Fruit fly (Drosophila melanogaster): Measurements from ENCODE around the gene Sfp24C1.

The Sfp24C1 gene

DNA sequence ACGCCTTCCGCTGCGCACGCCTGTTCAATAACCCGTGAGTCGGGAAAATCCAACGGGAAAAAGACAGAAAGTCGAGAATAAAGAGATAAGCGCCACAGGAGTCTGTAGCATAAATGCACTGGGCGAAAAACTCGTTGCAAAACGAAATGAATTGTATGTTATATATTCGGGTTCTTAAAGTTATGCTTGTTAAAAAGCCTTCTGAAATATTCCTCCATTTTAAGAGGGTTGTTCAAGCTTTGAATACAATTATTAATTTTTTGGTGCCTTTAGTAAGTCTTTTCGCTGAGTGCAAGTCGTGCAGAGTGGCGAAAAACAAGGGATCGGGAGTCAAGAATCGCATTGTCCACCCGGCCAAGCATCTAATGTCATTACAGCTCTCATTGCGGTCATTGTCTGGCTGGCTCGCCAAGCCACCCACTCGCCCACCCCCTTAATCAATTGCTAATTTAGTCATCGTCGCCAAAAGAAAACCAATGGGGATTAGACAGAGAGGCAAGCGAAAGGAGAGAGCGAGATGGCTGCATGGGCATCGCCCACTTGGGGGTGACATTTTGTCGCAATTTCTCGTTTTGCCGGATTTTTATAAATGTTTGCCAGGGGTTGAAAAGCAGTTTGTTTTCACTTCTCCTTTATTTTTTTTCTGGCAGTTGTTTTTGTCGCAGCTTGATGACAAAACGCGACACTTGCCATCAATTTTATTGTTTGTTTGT, 15.2 kb upstream of the Sfp24C1 start (continued):
- TF ChIP-seq sna (GFP tag; IDR thresholded peaks at IDR 0.05; ENCODE audit: partially characterized antibody) (no peak), Chrac-16 (GFP tag; optimal IDR thresholded peaks at IDR 0.05) (peak; percentile 19), nmo (GFP tag; optimal IDR thresholded peaks at IDR 0.05) (peak; percentile 31), corto (GFP tag; optimal IDR thresholded peaks at IDR 0.05) (no peak), pros (GFP tag; optimal IDR thresholded peaks at IDR 0.05) (peak; percentile 3), CG6689 (GFP tag; IDR thresholded peaks at IDR 0.05) (0 out of 2 replicates have a peak, but pooled peaks have one; percentile 16), CG1792 (GFP tag; optimal IDR thresholded peaks at IDR 0.05) (no peak), vvl (GFP tag; IDR thresholded peaks at IDR 0.05) (peak; percentile 26; the same call in 1 of the 2 replicates), CG30403 (GFP tag; optimal IDR thresholded peaks at IDR 0.05) (peak; percentile 21), oc (tag; optimal IDR thresholded peaks at IDR 0.05) (peak; percentile 10), CG10959 (GFP tag; IDR thresholded peaks at IDR 0.05) (0 out of 2 replicates have a peak, but pooled peaks have one; percentile 8), CG4820 (GFP tag; optimal IDR thresholded peaks at IDR 0.05) (peak; percentile 27), Hand (GFP tag; optimal IDR thresholded peaks at IDR 0.05) (no peak), CG3065 (GFP tag; optimal IDR thresholded peaks at IDR 0.05) (no peak), CG10267 (tag; optimal IDR thresholded peaks at IDR 0.05) (peak; percentile 16), Nf-YB (GFP tag; optimal IDR thresholded peaks at IDR 0.05) (peak; percentile 86), Hr78 (GFP tag; optimal IDR thresholded peaks at IDR 0.05) (no peak), Nf-YC (tag; optimal IDR thresholded peaks at IDR 0.05) (peak; percentile 90), ATbp (GFP tag; optimal IDR thresholded peaks at IDR 0.05) (peak; percentile 5), CTCF (GFP tag; optimal IDR thresholded peaks at IDR 0.05) (no peak), CG5245 (GFP tag; optimal IDR thresholded peaks at IDR 0.05) (no peak), Xbp1 (GFP tag; optimal IDR thresholded peaks at IDR 0.05) (peak; percentile 12), unpg (GFP tag; optimal IDR thresholded peaks at IDR 0.05) (peak; percentile 21), CG17328 (GFP tag; IDR thresholded peaks at IDR 0.05) (peak; percentile 29; the same call in 1 of the 2 replicates), hkb (optimal IDR thresholded peaks at IDR 0.05) (no peak), hkb (GFP tag; IDR thresholded peaks at IDR 0.05) (no peak), CG1832 (GFP tag; optimal IDR thresholded peaks at IDR 0.05) (peak; percentile 59), pan (optimal IDR thresholded peaks at IDR 0.05) (no peak), pan (GFP tag; optimal IDR thresholded peaks at IDR 0.05 in 1 of 2, IDR thresholded peaks at IDR 0.05 in 1 of 2) (no peak), Antp (GFP tag; optimal IDR thresholded peaks at IDR 0.05) (peak; percentile 5)

DNA sequence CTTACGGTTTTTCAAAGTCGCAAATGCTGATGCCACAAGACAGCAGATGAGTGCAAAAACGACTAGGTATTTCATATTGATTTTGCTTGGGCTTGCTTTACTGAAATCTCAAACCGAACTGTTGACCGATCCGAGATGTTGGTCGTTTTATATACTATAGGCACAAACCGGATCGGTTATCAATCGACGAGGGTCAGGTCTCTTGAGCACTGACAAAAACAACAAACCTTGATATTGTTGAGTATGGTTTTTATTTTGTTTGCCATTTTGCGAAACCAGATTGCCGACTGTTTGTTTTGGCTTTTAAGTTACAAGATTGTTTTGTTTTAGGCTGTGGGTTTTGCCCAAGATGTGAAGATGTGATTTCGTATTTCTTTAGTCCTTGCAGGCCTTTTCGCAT, 8.0 kb upstream of the Sfp24C1 start, which contains the start of gene CG16704:
CG16704 (minus strand) TSS at position 122 of the 400 bp plus-strand sequence.
- no peak for TF ChIP-seq CG14860 (GFP tag; IDR thresholded peaks at IDR 0.05; ENCODE audit: partially characterized antibody)
- TF ChIP-seq CG12104 (GFP tag; optimal IDR thresholded peaks at IDR 0.05), result no peak
- no peak for TF ChIP-seq Six4 (GFP tag; optimal IDR thresholded peaks at IDR 0.05)
- no peak for TF ChIP-seq MESR4 (GFP tag; optimal IDR thresholded peaks at IDR 0.05)
- no peak for TF ChIP-seq CG31388 (GFP tag; optimal IDR thresholded peaks at IDR 0.05)
- TF ChIP-seq lilli (GFP tag; optimal IDR thresholded peaks at IDR 0.05), result no peak
- TF ChIP-seq cato (GFP tag; optimal IDR thresholded peaks at IDR 0.05; ENCODE audit: borderline replicate concordance), result no peak
- no peak for TF ChIP-seq kay (GFP tag; optimal IDR thresholded peaks at IDR 0.05)
- no peak for TF ChIP-seq CG30431 (GFP tag; optimal IDR thresholded peaks at IDR 0.05)
- no peak for TF ChIP-seq Poxn (GFP tag; IDR thresholded peaks at IDR 0.05)
- no peak for TF ChIP-seq CG10654 (GFP tag; optimal IDR thresholded peaks at IDR 0.05)
- TF ChIP-seq CG4282 (GFP tag; optimal IDR thresholded peaks at IDR 0.05), result no peak
- TF ChIP-seq CG1233 (GFP tag; optimal IDR thresholded peaks at IDR 0.05), result no peak
- TF ChIP-seq schlank (tag; optimal IDR thresholded peaks at IDR 0.05), result no peak
- TF ChIP-seq Fer1 (GFP tag; optimal IDR thresholded peaks at IDR 0.05), result no peak
- no peak for TF ChIP-seq CTCF (GFP tag; optimal IDR thresholded peaks at IDR 0.05)
- TF ChIP-seq Scr (GFP tag; IDR thresholded peaks at IDR 0.05; ENCODE audit: partially characterized antibody), result no peak
- TF ChIP-seq fd3F (GFP tag; optimal IDR thresholded peaks at IDR 0.05), result no peak
- TF ChIP-seq chn (GFP tag; optimal IDR thresholded peaks at IDR 0.05), result no peak
- TF ChIP-seq chinmo (GFP tag; IDR thresholded peaks at IDR 0.05; ENCODE audit: partially characterized antibody), result no peak
